Fruit fly (Drosophila melanogaster) Kc167 (cell line): ENCODE measurements around the gene CG32267.

ENCODE experiments used
- Sin3A ChIP-seq: fragments of >200 bp; optimal IDR thresholded peaks from 2 replicates; lab custom pipeline; 2018; ENCODE audit warnings: missing external identifiers
- h ChIP-seq: fragments of >200 bp; optimal IDR thresholded peaks from 3 replicates; lab custom pipeline; 2018; ENCODE audit warnings: missing external identifiers
- psq ChIP-seq: fragments of >200 bp; optimal IDR thresholded peaks from 2 replicates; lab custom pipeline; 2017; ENCODE audit warnings: missing external identifiers
- ttk ChIP-seq: sonication (Bioruptor generic); optimal IDR thresholded peaks from 2 replicates; lab custom pipeline; 2017; ENCODE audit warnings: missing external identifiers

DNA sequence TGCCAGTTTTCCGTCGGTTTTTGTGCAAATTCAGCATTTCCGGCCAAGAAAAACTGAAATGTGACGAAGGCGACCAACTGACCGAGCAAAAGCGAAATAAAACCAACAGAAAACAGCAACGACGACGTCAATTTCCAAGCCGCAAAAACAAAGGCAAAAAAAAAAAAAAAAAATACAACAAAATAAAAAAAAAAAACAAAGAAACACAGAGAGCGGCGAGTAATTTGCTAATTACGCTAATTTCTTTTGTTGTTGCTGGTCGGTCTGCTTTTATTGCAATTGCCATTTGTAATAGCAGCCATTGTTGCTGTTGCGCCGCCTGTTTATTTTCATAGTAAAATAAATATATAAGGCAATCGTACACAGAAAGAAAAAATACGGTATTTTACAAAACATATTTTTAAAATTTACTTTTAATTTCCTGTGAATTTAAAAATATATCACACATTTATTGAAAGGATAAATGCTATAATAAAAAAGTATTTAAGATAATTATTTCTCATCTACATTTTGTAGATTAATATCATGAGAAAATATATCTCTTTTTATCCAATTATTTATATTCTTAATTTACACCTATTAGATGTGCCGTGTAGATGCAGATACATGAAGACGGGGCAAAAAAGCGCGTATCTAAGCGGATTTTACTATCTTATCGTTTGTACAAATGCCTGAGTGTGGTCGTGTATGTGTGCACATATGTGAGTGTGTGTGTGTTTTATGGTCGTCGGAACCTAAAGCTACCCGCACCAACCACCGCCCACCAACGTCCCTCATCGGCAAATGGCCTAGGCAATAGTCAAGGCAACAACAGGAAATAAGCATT, 34.9 kb downstream of the CG32267 start:
- TF ChIP-seq h (lab: Kevin White, UChicago) (no peak), psq (lab: Kevin White, UChicago) (no peak), Sin3A (lab: Kevin White, UChicago) (no peak), ttk (lab: Kevin White, UChicago) (no peak)
